Fruit fly (Drosophila melanogaster) whole organism, prepupa: ENCODE results near the gene ThrRS.
A peak's percentile ranks its signal among the peaks of the same experiment; 100 is the strongest.

Experiments
- Blimp-1 ChIP-seq: fragments of 200-800 bp; sonication (Bioruptor generic); optimal IDR thresholded peaks from 3 replicates; lab custom pipeline; 2017; ENCODE audit warnings: missing biosample characterization, missing genetic modification characterization, mild to moderate bottlenecking, moderate library complexity, missing genetic modification reagents
- CG10631 ChIP-seq: fragments of 200-800 bp; sonication (Bioruptor generic); optimal IDR thresholded peaks from 2 replicates; lab custom pipeline; 2016; ENCODE audit warnings: missing biosample characterization, missing genetic modification characterization
- CG10669 ChIP-seq: fragments of 200-800 bp; sonication (Bioruptor generic); optimal IDR thresholded peaks from 3 replicates; lab custom pipeline; 2018; ENCODE audit warnings: missing biosample characterization, mild to moderate bottlenecking, missing genetic modification characterization, moderate library complexity
- CG11294 ChIP-seq: fragments of 200-800 bp; sonication (Bioruptor generic); IDR thresholded peaks from 2 replicates; pipeline ENCODE4 v1.3.6; 2022; ENCODE audit warnings: missing biosample characterization, missing genetic modification characterization
- CG11902 ChIP-seq: fragments of 200-800 bp; sonication (Bioruptor generic); optimal IDR thresholded peaks from 3 replicates; lab custom pipeline; 2016; ENCODE audit warnings: missing biosample characterization, missing genetic modification characterization
- CG15336 ChIP-seq: fragments of 200-800 bp; sonication (Bioruptor generic); IDR thresholded peaks from 2 replicates; pipeline ENCODE4 v1.3.6; 2022; ENCODE audit warnings: missing biosample characterization, missing genetic modification characterization
- CG1621 ChIP-seq: fragments of 200-800 bp; sonication (Bioruptor generic); optimal IDR thresholded peaks from 3 replicates; lab custom pipeline; 2018; ENCODE audit warnings: missing biosample characterization, mild to moderate bottlenecking, missing genetic modification characterization
- CG16779 ChIP-seq: fragments of 200-800 bp; sonication (Bioruptor generic); optimal IDR thresholded peaks from 3 replicates; lab custom pipeline; 2017; ENCODE audit warnings: missing biosample characterization, mild to moderate bottlenecking, missing genetic modification characterization
- CG3032 ChIP-seq: fragments of 200-800 bp; optimal IDR thresholded peaks from 2 replicates; lab custom pipeline; 2019; ENCODE audit warnings: missing biosample characterization, mild to moderate bottlenecking, missing genetic modification characterization, moderate library complexity
- CG31627 ChIP-seq: fragments of 200-800 bp; sonication (Bioruptor generic); optimal IDR thresholded peaks from 3 replicates; lab custom pipeline; 2016; ENCODE audit warnings: missing biosample characterization, missing genetic modification characterization
- CG34406 ChIP-seq: fragments of 200-800 bp; sonication (Bioruptor generic); optimal IDR thresholded peaks from 3 replicates; lab custom pipeline; 2016; ENCODE audit warnings: missing biosample characterization, missing genetic modification characterization
- CG3919 ChIP-seq: fragments of 200-800 bp; sonication (Bioruptor generic); optimal IDR thresholded peaks from 3 replicates; lab custom pipeline; 2016; ENCODE audit warnings: missing biosample characterization, missing genetic modification characterization
- CG4318 ChIP-seq: fragments of 200-800 bp; sonication (Bioruptor generic); optimal IDR thresholded peaks from 3 replicates; lab custom pipeline; 2017; ENCODE audit warnings: missing biosample characterization, mild to moderate bottlenecking, missing genetic modification characterization
- CG6163 ChIP-seq: fragments of 200-800 bp; sonication (Bioruptor generic); IDR thresholded peaks from 3 replicates; pipeline ENCODE4 v1.3.6; 2022; ENCODE audit warnings: missing biosample characterization, missing genetic modification characterization
- CG6276 ChIP-seq: fragments of 200-800 bp; sonication (Bioruptor generic); optimal IDR thresholded peaks from 2 replicates; lab custom pipeline; 2017; ENCODE audit warnings: missing biosample characterization, mild to moderate bottlenecking, missing genetic modification characterization
- CG6792 ChIP-seq: fragments of 200-800 bp; sonication (Bioruptor generic); optimal IDR thresholded peaks from 3 replicates; lab custom pipeline; 2016; ENCODE audit warnings: missing biosample characterization, missing genetic modification characterization
- CG6854 ChIP-seq: fragments of 200-800 bp; sonication (Bioruptor generic); optimal IDR thresholded peaks from 2 replicates; lab custom pipeline; 2017; ENCODE audit warnings: missing biosample characterization, mild to moderate bottlenecking, missing genetic modification characterization
- CG8119 ChIP-seq: fragments of 200-800 bp; sonication (Bioruptor generic); IDR thresholded peaks from 3 replicates; pipeline ENCODE4 v1.3.6; 2022; ENCODE audit warnings: missing biosample characterization, missing genetic modification characterization
- CG8319 ChIP-seq: fragments of 200-800 bp; sonication (Bioruptor generic); optimal IDR thresholded peaks from 3 replicates; lab custom pipeline; 2016; ENCODE audit warnings: missing biosample characterization, missing genetic modification characterization
- CG8632 ChIP-seq: fragments of 200-800 bp; sonication (Bioruptor generic); optimal IDR thresholded peaks from 3 replicates; lab custom pipeline; 2016; ENCODE audit warnings: missing biosample characterization, missing genetic modification characterization
- CG9139 ChIP-seq: fragments of 200-800 bp; sonication (Bioruptor generic); optimal IDR thresholded peaks from 3 replicates; lab custom pipeline; 2017; ENCODE audit warnings: missing biosample characterization, mild to moderate bottlenecking, missing genetic modification characterization
- Eip78C ChIP-seq: fragments of 200-800 bp; sonication (Bioruptor generic); peaks from one replicate; lab custom pipeline; 2016; ENCODE audit warnings: missing biosample characterization, missing genetic modification characterization
- Eip93F ChIP-seq: fragments of 200-800 bp; sonication (Bioruptor generic); optimal IDR thresholded peaks from 2 replicates; lab custom pipeline; 2016; ENCODE audit warnings: missing biosample characterization, mild to moderate bottlenecking, missing genetic modification characterization
- Ets21C ChIP-seq: fragments of 200-800 bp; sonication (Bioruptor generic); optimal IDR thresholded peaks from 3 replicates; lab custom pipeline; 2016; ENCODE audit warnings: missing biosample characterization, missing genetic modification characterization
- Gug ChIP-seq: fragments of 200-800 bp; sonication (Bioruptor generic); IDR thresholded peaks from 2 replicates; pipeline ENCODE4 v1.3.6; 2022; ENCODE audit warnings: missing biosample characterization, missing genetic modification characterization
- Hr38 ChIP-seq: sonication (Bioruptor generic); optimal IDR thresholded peaks from 2 replicates; lab custom pipeline; 2016; ENCODE audit warnings: missing biosample characterization, missing genetic modification characterization
- Hr39 ChIP-seq: fragments of 200-800 bp; sonication (Bioruptor generic); optimal IDR thresholded peaks from 2 replicates; lab custom pipeline; 2016; ENCODE audit warnings: missing biosample characterization, missing genetic modification characterization
- Lpt ChIP-seq: fragments of 200-800 bp; sonication (Bioruptor generic); optimal IDR thresholded peaks from 3 replicates; lab custom pipeline; 2016; ENCODE audit warnings: missing biosample characterization, missing genetic modification characterization
- Met ChIP-seq: fragments of 200-800 bp; sonication (Bioruptor generic); optimal IDR thresholded peaks from 3 replicates; lab custom pipeline; 2016; ENCODE audit warnings: missing biosample characterization, missing genetic modification characterization
- OdsH ChIP-seq: fragments of 200-800 bp; sonication (Bioruptor generic); optimal IDR thresholded peaks from 3 replicates; lab custom pipeline; 2016; ENCODE audit warnings: missing biosample characterization, missing genetic modification characterization
- Smox ChIP-seq: fragments of 200-800 bp; sonication (Bioruptor generic); optimal IDR thresholded peaks from 3 replicates; lab custom pipeline; 2016; ENCODE audit warnings: missing biosample characterization, missing genetic modification characterization
- Sox102F ChIP-seq: fragments of 200-800 bp; sonication (Bioruptor generic); optimal IDR thresholded peaks from 2 replicates; lab custom pipeline; 2016; ENCODE audit warnings: missing biosample characterization, mild to moderate bottlenecking, missing genetic modification characterization
- Sox14 ChIP-seq: fragments of 200-800 bp; sonication (Bioruptor generic); optimal IDR thresholded peaks from 3 replicates; lab custom pipeline; 2016; ENCODE audit warnings: missing biosample characterization, missing genetic modification characterization
- Sox15 ChIP-seq: fragments of 200-800 bp; sonication (Bioruptor generic); optimal IDR thresholded peaks from 3 replicates; lab custom pipeline; 2016; ENCODE audit warnings: missing biosample characterization, missing genetic modification characterization
- achi ChIP-seq: fragments of 200-800 bp; sonication (Bioruptor generic); optimal IDR thresholded peaks from 3 replicates; lab custom pipeline; 2016; ENCODE audit warnings: missing biosample characterization, missing genetic modification characterization
- acj6 ChIP-seq: fragments of 200-800 bp; sonication (Bioruptor generic); optimal IDR thresholded peaks from 3 replicates; lab custom pipeline; 2016; ENCODE audit warnings: missing biosample characterization, missing genetic modification characterization
- cyc ChIP-seq: fragments of 200-800 bp; sonication (Bioruptor generic); optimal IDR thresholded peaks from 3 replicates; lab custom pipeline; 2016; ENCODE audit warnings: missing biosample characterization, missing genetic modification characterization
- dac ChIP-seq: fragments of 200-800 bp; sonication (Bioruptor generic); optimal IDR thresholded peaks from 2 replicates; lab custom pipeline; 2017; ENCODE audit warnings: missing biosample characterization, mild to moderate bottlenecking, missing genetic modification characterization
- dsx ChIP-seq: fragments of 200-800 bp; optimal IDR thresholded peaks from 3 replicates; lab custom pipeline; 2019; ENCODE audit warnings: missing biosample characterization, mild to moderate bottlenecking, missing genetic modification characterization, moderate library complexity; ENCODE audit not compliant: poor library complexity, severe bottlenecking
- eg ChIP-seq: fragments of 200-800 bp; sonication (Bioruptor generic); IDR thresholded peaks from 3 replicates; pipeline ENCODE4 v1.3.6; 2022; ENCODE audit warnings: missing biosample characterization, missing genetic modification characterization
- esn ChIP-seq: fragments of 200-800 bp; sonication (Bioruptor generic); optimal IDR thresholded peaks from 2 replicates; lab custom pipeline; 2016; ENCODE audit warnings: missing biosample characterization, mild to moderate bottlenecking, missing genetic modification characterization, moderate library complexity
- fd85E ChIP-seq: fragments of 200-800 bp; sonication (Bioruptor generic); optimal IDR thresholded peaks from 3 replicates; lab custom pipeline; 2016; ENCODE audit warnings: missing biosample characterization, missing genetic modification characterization
- fkh ChIP-seq: fragments of 200-800 bp; sonication (Bioruptor generic); optimal IDR thresholded peaks from 3 replicates; lab custom pipeline; 2017; ENCODE audit warnings: missing biosample characterization, mild to moderate bottlenecking, missing genetic modification characterization, moderate library complexity
- lz ChIP-seq: fragments of 200-800 bp; sonication (Bioruptor generic); optimal IDR thresholded peaks from 3 replicates; lab custom pipeline; 2016; ENCODE audit warnings: missing biosample characterization, missing genetic modification characterization
- pdm3 ChIP-seq: fragments of 200-800 bp; sonication (Bioruptor generic); optimal IDR thresholded peaks from 3 replicates; lab custom pipeline; 2016; ENCODE audit warnings: missing biosample characterization, missing genetic modification characterization
- salr ChIP-seq, 2 experiments: fragments of 200-800 bp; sonication (Bioruptor generic); optimal IDR thresholded peaks; 3 replicates each; lab custom pipeline; 2016 to 2018; ENCODE audit warnings: missing biosample characterization in 2 of 2, missing genetic modification characterization in 2 of 2, mild to moderate bottlenecking in 1 of 2
- spab ChIP-seq: fragments of 200-800 bp; sonication (Bioruptor generic); optimal IDR thresholded peaks from 2 replicates; lab custom pipeline; 2017; ENCODE audit warnings: missing biosample characterization, mild to moderate bottlenecking, missing genetic modification characterization, missing genetic modification reagents
- ss ChIP-seq, 2 experiments: fragments of 200-800 bp; sonication (Bioruptor generic); optimal IDR thresholded peaks; 2 replicates in 1 of 2; 3 replicates in 1 of 2; lab custom pipeline; 2017 to 2018; ENCODE audit warnings: mild to moderate bottlenecking in 2 of 2, missing biosample characterization in 2 of 2, missing genetic modification characterization in 2 of 2, moderate library complexity in 1 of 2
- svp ChIP-seq: fragments of 200-800 bp; sonication (Bioruptor generic); peaks from one replicate; lab custom pipeline; 2016; ENCODE audit warnings: missing biosample characterization, missing genetic modification characterization
- topi ChIP-seq: fragments of 200-800 bp; sonication (Bioruptor generic); optimal IDR thresholded peaks from 3 replicates; lab custom pipeline; 2016; ENCODE audit warnings: missing biosample characterization, missing genetic modification characterization
- vri ChIP-seq: fragments of 200-800 bp; sonication (Bioruptor generic); optimal IDR thresholded peaks from 3 replicates; lab custom pipeline; 2016; ENCODE audit warnings: missing biosample characterization, mild to moderate bottlenecking, missing genetic modification characterization

The ThrRS gene

DNA sequence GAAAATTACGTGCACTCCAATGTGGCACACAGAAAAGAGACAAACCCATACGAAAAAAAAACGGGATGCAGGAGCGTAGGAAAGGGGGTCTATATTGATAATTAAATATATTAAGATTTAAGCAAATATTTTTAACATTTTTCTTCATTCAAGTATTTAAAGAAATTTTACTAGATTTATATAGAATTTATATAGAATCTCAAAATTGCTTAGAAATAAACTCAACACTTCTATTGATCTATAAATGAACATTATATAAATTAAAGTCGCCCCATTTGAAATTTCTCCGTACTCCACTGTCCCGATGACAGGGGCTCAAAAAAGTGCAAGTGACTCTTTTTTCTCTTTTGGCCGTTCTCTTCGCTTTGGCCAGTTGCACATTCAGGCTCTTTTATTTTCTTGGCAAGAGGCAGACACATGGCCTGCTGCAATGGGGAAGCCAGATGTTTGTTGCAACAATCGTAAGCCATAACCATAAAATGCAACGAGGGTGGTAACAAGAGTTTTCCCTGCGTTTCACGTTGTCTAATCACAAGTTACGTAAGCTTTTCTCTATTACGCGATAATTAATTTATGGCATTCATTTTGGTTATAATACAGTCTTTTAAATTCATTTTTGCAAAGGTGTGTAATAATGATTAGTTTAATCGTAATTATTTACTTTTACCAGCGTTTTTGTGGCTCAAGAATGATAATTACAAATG lies 37.7 kb upstream of the ThrRS start:
- TF ChIP-seq fd85E (GFP tag; lab: Kevin White, UChicago) (peak; percentile 49), Lpt (GFP tag; lab: Kevin White, UChicago) (peak; percentile 97), dsx (GFP tag; lab: Kevin White, UChicago) (peak; percentile 91), Eip78C (GFP tag; lab: Kevin White, UChicago) (peak; percentile 97), salr (GFP tag; optimal IDR thresholded peaks at IDR 0.05; lab: Kevin White, UChicago) (peak; percentile 55 to 98), ss (GFP tag; optimal IDR thresholded peaks at IDR 0.05; lab: Kevin White, UChicago) (peak; percentile 91 to 92), Sox102F (GFP tag; lab: Kevin White, UChicago) (peak; percentile 83), CG3032 (peak; percentile 94), OdsH (GFP tag; lab: Kevin White, UChicago) (peak; percentile 95), Eip93F (GFP tag; lab: Kevin White, UChicago) (peak; percentile 75), CG1621 (tag; lab: Kevin White, UChicago) (peak; percentile 67), Hr39 (peak; percentile 41), CG6854 (GFP tag; lab: Kevin White, UChicago) (peak; percentile 69), CG15336 (GFP tag; lab: Robert Waterston, UW) (peak; percentile 98), fkh (GFP tag; lab: Kevin White, UChicago) (no peak), CG6163 (GFP tag; lab: Robert Waterston, UW) (peak; percentile 91), acj6 (GFP tag; lab: Kevin White, UChicago) (peak; percentile 93), CG10669 (GFP tag; lab: Kevin White, UChicago) (peak; percentile 85), lz (GFP tag; lab: Kevin White, UChicago) (peak; percentile 66), topi (GFP tag; lab: Kevin White, UChicago) (peak; percentile 71), CG11294 (GFP tag; lab: Robert Waterston, UW) (peak; percentile 87), dac (GFP tag; lab: Kevin White, UChicago) (peak; percentile 98), Hr38 (GFP tag; lab: Kevin White, UChicago) (no peak), CG4318 (GFP tag; lab: Kevin White, UChicago) (peak; percentile 99), cyc (GFP tag; lab: Kevin White, UChicago) (peak; percentile 64), esn (GFP tag; lab: Kevin White, UChicago) (peak; percentile 87), CG3919 (GFP tag; lab: Kevin White, UChicago) (peak; percentile 93), Sox14 (peak; percentile 82), CG6792 (peak; percentile 87), Smox (GFP tag; lab: Kevin White, UChicago) (peak; percentile 72), Met (GFP tag; lab: Kevin White, UChicago) (peak; percentile 74), spab (GFP tag; lab: Kevin White, UChicago) (peak; percentile 87), CG31627 (GFP tag; lab: Kevin White, UChicago) (peak; percentile 36), CG9139 (GFP tag; lab: Kevin White, UChicago) (peak; percentile 85), svp (no peak), CG16779 (tag; lab: Kevin White, UChicago) (peak; percentile 91), Blimp-1 (GFP tag; lab: Kevin White, UChicago) (peak; percentile 97), Ets21C (GFP tag; lab: Kevin White, UChicago) (peak; percentile 43), CG6276 (GFP tag; lab: Kevin White, UChicago) (peak; percentile 97), vri (GFP tag; lab: Kevin White, UChicago) (peak; percentile 10), achi (GFP tag; lab: Kevin White, UChicago) (peak; percentile 95), CG8319 (peak; percentile 64), CG10631 (GFP tag; lab: Kevin White, UChicago) (peak; percentile 94), CG11902 (GFP tag; lab: Kevin White, UChicago) (peak; percentile 70), eg (GFP tag; lab: Robert Waterston, UW) (peak; percentile 96), CG8119 (GFP tag; lab: Robert Waterston, UW) (peak; percentile 99), CG34406 (GFP tag; lab: Kevin White, UChicago) (peak; percentile 90), pdm3 (GFP tag; lab: Kevin White, UChicago) (peak; percentile 84), CG8632 (GFP tag; lab: Kevin White, UChicago) (peak; percentile 89), Sox15 (GFP tag; lab: Kevin White, UChicago) (peak; percentile 66), Gug (GFP tag; lab: Robert Waterston, UW) (peak; percentile 94)
